Fruit fly (Drosophila melanogaster) Kc167 (cell line): ENCODE data around the gene HP4.

ENCODE experiments used
- Myc ChIP-seq: fragments of >200 bp; optimal IDR thresholded peaks from 2 replicates; lab custom pipeline; 2017; ENCODE audit warnings: missing external identifiers
- Sin3A ChIP-seq: fragments of >200 bp; optimal IDR thresholded peaks from 2 replicates; lab custom pipeline; 2018; ENCODE audit warnings: missing external identifiers
- h ChIP-seq: fragments of >200 bp; optimal IDR thresholded peaks from 3 replicates; lab custom pipeline; 2018; ENCODE audit warnings: missing external identifiers
- insv ChIP-seq: fragments of >200 bp; optimal IDR thresholded peaks from 3 replicates; lab custom pipeline; 2018; ENCODE audit warnings: missing external identifiers
- ttk ChIP-seq: sonication (Bioruptor generic); optimal IDR thresholded peaks from 2 replicates; lab custom pipeline; 2017; ENCODE audit warnings: missing external identifiers

- no peak for TF ChIP-seq Sin3A
- TF ChIP-seq h (lab: Kevin White, UChicago) = no peak
- TF ChIP-seq ttk = no peak
- TF ChIP-seq Myc = no peak
- no peak for TF ChIP-seq insv (lab: Kevin White, UChicago)
Measured at dm6 chr3L:7952978-7953377, 23.0 kb downstream of the HP4 start.
